Fruit fly (Drosophila melanogaster): ENCODE measurements around the gene CG7601.

DNA sequence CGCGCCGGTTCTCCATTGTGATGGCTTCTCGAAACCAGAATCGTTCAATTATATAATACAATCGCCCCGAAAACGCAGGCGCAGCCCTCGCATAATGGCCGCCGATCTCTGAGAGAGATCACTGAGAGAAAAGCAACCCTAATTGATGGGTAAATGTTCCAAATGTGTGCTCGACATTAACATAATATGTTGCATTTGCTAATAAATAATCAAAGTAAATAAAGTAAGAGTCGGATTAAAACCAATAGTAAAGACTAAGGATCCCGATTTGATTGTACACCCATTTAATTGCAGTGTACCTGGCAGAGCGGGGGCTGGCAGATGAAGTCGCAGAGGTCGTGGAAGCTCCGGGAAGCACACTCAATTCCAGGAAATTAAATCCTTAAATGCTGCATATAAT lies 32.0 kb downstream of the CG7601 start:
- no peak for TF ChIP-seq psq (optimal IDR thresholded peaks at IDR 0.05)
- TF ChIP-seq EcR (GFP tag; optimal IDR thresholded peaks at IDR 0.05): no peak
- no peak for TF ChIP-seq pan (optimal IDR thresholded peaks at IDR 0.05)
- TF ChIP-seq usp (GFP tag; optimal IDR thresholded peaks at IDR 0.05): no peak
- no peak for TF ChIP-seq Dll (optimal IDR thresholded peaks at IDR 0.05)
- TF ChIP-seq CG8478 (optimal IDR thresholded peaks at IDR 0.05): no peak

All from whole organism.